Fruit fly (Drosophila melanogaster) S2 (cell line): ENCODE measurements around the gene CG31467.

Experiments
- CG8478 ChIP-seq: fragments of >200 bp; optimal IDR thresholded peaks from 2 replicates; lab custom pipeline; 2018
- CTCF ChIP-seq, 2 experiments: fragments of >200 bp; optimal IDR thresholded peaks; 2 replicates each; lab custom pipeline; 2018

- no peak for TF ChIP-seq CG8478
- TF ChIP-seq CTCF (optimal IDR thresholded peaks at IDR 0.05; lab: Kevin White, UChicago): no peak
Observed at dm6 chr3R:10708169-10708568, 1.5 kb upstream of the CG31467 start, which contains the start of gene CG31278.
